Fruit fly (Drosophila melanogaster): ENCODE measurements around the gene CG10469.

CG10469 gene

dm6 chr3L:6071454-6072189, 21.5 kb downstream of the CG10469 start, which contains the start of gene CG6602 (continued):
- TF ChIP-seq CG11723 (GFP tag; optimal IDR thresholded peaks at IDR 0.05): peak; percentile 42
- TF ChIP-seq CG14667 (GFP tag; IDR thresholded peaks at IDR 0.05): peak; percentile 64
- TF ChIP-seq CG17186 (GFP tag; optimal IDR thresholded peaks at IDR 0.05): no peak
- TF ChIP-seq dysf (GFP tag; IDR thresholded peaks at IDR 0.05): peak; percentile 76; the same call in 2 of the 3 replicates
- TF ChIP-seq ci (GFP tag; IDR thresholded peaks at IDR 0.05): peak; percentile 94
- TF ChIP-seq salm (tag; optimal IDR thresholded peaks at IDR 0.05): no peak
- TF ChIP-seq lab (GFP tag; optimal IDR thresholded peaks at IDR 0.05): peak; percentile 92
- TF ChIP-seq Abd-B (GFP tag; optimal IDR thresholded peaks at IDR 0.05): peak; percentile 18
- peak; percentile 69 for TF ChIP-seq ATbp (GFP tag; optimal IDR thresholded peaks at IDR 0.05)
- TF ChIP-seq trh (GFP tag; optimal IDR thresholded peaks at IDR 0.05): peak; percentile 30
- peak; percentile 44 for TF ChIP-seq CG6254 (GFP tag; optimal IDR thresholded peaks at IDR 0.05)
- TF ChIP-seq onecut (GFP tag; IDR thresholded peaks at IDR 0.05): peak; percentile 66
- TF ChIP-seq emc (GFP tag; optimal IDR thresholded peaks at IDR 0.05): peak; percentile 62
- peak; percentile 29 for TF ChIP-seq CG15601 (tag; optimal IDR thresholded peaks at IDR 0.05)
- no peak for TF ChIP-seq aop (GFP tag; IDR thresholded peaks at IDR 0.05)
- no peak for TF ChIP-seq HLHmδ (GFP tag; optimal IDR thresholded peaks at IDR 0.05)
- peak; percentile 79 for TF ChIP-seq HLH3B (GFP tag; IDR thresholded peaks at IDR 0.05)
- peak; percentile 73 for TF ChIP-seq Rx (GFP tag; IDR thresholded peaks at IDR 0.05)
- TF ChIP-seq br (optimal IDR thresholded peaks at IDR 0.05): no peak
- no peak for TF ChIP-seq CG2678 (tag; optimal IDR thresholded peaks at IDR 0.05)
- TF ChIP-seq corto (GFP tag; optimal IDR thresholded peaks at IDR 0.05): no peak
- no peak for TF ChIP-seq dan (GFP tag; IDR thresholded peaks at IDR 0.05)
- peak; percentile 4; the same call in 1 of the 2 replicates for TF ChIP-seq CkIIα-i1 (GFP tag; IDR thresholded peaks at IDR 0.05)
- TF ChIP-seq ranshi (GFP tag; IDR thresholded peaks at IDR 0.05): peak; percentile 83
- no peak for TF ChIP-seq CG7556 (GFP tag; optimal IDR thresholded peaks at IDR 0.05)
- peak; percentile 71 for TF ChIP-seq CG10366 (GFP tag; IDR thresholded peaks at IDR 0.05)
- TF ChIP-seq CG4282 (GFP tag; optimal IDR thresholded peaks at IDR 0.05): no peak
- TF ChIP-seq CG8281 (tag; optimal IDR thresholded peaks at IDR 0.05): peak; percentile 23
- no peak for TF ChIP-seq h (optimal IDR thresholded peaks at IDR 0.05)
- peak; percentile 46; the same call in 2 of the 4 replicates for TF ChIP-seq Gug (GFP tag; IDR thresholded peaks at IDR 0.05)
- TF ChIP-seq CG10267 (tag; optimal IDR thresholded peaks at IDR 0.05): peak; percentile 55
- peak in 1 of 2 experiments; percentile 28 for TF ChIP-seq insv (GFP tag; optimal IDR thresholded peaks at IDR 0.05)
- peak; percentile 81 for TF ChIP-seq Ptx1 (GFP tag; IDR thresholded peaks at IDR 0.05)
- TF ChIP-seq CG2712 (tag; optimal IDR thresholded peaks at IDR 0.05): no peak
- TF ChIP-seq dpn (GFP tag; optimal IDR thresholded peaks at IDR 0.05): peak; percentile 32 to 76
- TF ChIP-seq CG12299 (tag; optimal IDR thresholded peaks at IDR 0.05): no peak
- TF ChIP-seq jigr1 (GFP tag; IDR thresholded peaks at IDR 0.05): no peak; the same call in 2 of the 3 replicates
- TF ChIP-seq CG10209 (GFP tag; optimal IDR thresholded peaks at IDR 0.05): peak; percentile 73
- peak; percentile 59 for TF ChIP-seq CG17912 (GFP tag; optimal IDR thresholded peaks at IDR 0.05)
- peak; percentile 30 for TF ChIP-seq pb (GFP tag; optimal IDR thresholded peaks at IDR 0.05)
- TF ChIP-seq CG4404 (GFP tag; IDR thresholded peaks at IDR 0.05): 0 out of 2 replicates have a peak, but pooled peaks have one; percentile 38
- TF ChIP-seq CG17802 (tag; optimal IDR thresholded peaks at IDR 0.05): peak; percentile 73
- peak; percentile 14 for TF ChIP-seq tap (tag; optimal IDR thresholded peaks at IDR 0.05)
- TF ChIP-seq crol (GFP tag; IDR thresholded peaks at IDR 0.05): no peak
- peak; percentile 23 for TF ChIP-seq CG2202 (tag; optimal IDR thresholded peaks at IDR 0.05)
- TF ChIP-seq nau (GFP tag; optimal IDR thresholded peaks at IDR 0.05): no peak
- peak; percentile 83 for TF ChIP-seq CTCF (GFP tag; optimal IDR thresholded peaks at IDR 0.05)
- no peak for TF ChIP-seq Bgb (GFP tag; IDR thresholded peaks at IDR 0.05; ENCODE audit: partially characterized antibody)
- TF ChIP-seq disco-r (GFP tag; optimal IDR thresholded peaks at IDR 0.05): peak; percentile 40
- no peak for TF ChIP-seq Scr (GFP tag; IDR thresholded peaks at IDR 0.05; ENCODE audit: partially characterized antibody)
- TF ChIP-seq D19A (tag; optimal IDR thresholded peaks at IDR 0.05): peak; percentile 45
